Fruit fly (Drosophila melanogaster) whole organism, embryonic: ENCODE data around the gene CG4291.

Experiments used
- Abd-B ChIP-seq: fragments of 200-800 bp; sonication (Bioruptor generic); optimal IDR thresholded peaks from 2 replicates; lab custom pipeline; 2018; ENCODE audit warnings: missing biosample characterization, mild to moderate bottlenecking, missing genetic modification characterization, moderate library complexity
- Aef1 ChIP-seq: fragments of 200-800 bp; sonication (Bioruptor generic); IDR thresholded peaks from 3 replicates; pipeline ENCODE4 v1.3.6; 2022; ENCODE audit warnings: missing biosample characterization, missing genetic modification characterization
- CG10543 ChIP-seq: fragments of 200-800 bp; sonication (Bioruptor generic); optimal IDR thresholded peaks from 3 replicates; lab custom pipeline; 2017; ENCODE audit warnings: missing biosample characterization, mild to moderate bottlenecking, missing genetic modification characterization, moderate library complexity
- CG12071 ChIP-seq: fragments of 200-800 bp; sonication (Bioruptor generic); optimal IDR thresholded peaks from 3 replicates; lab custom pipeline; 2018; ENCODE audit warnings: missing biosample characterization, mild to moderate bottlenecking, missing genetic modification characterization
- CG15514 ChIP-seq: fragments of 200-800 bp; sonication (Bioruptor generic); optimal IDR thresholded peaks from 3 replicates; lab custom pipeline; 2017; ENCODE audit warnings: missing biosample characterization, missing genetic modification characterization, mild to moderate bottlenecking, moderate library complexity, missing genetic modification reagents
- CG15696 ChIP-seq: fragments of 200-800 bp; sonication (Bioruptor generic); optimal IDR thresholded peaks from 2 replicates; lab custom pipeline; 2019; ENCODE audit warnings: missing biosample characterization, mild to moderate bottlenecking, missing genetic modification characterization, moderate library complexity
- CG17328 ChIP-seq: fragments of 200-800 bp; sonication (Bioruptor generic); IDR thresholded peaks from 2 replicates; pipeline ENCODE4 v1.3.6; 2022; ENCODE audit warnings: missing biosample characterization, missing genetic modification characterization
- CG18764 ChIP-seq: fragments of 200-800 bp; sonication (Bioruptor generic); optimal IDR thresholded peaks from 3 replicates; lab custom pipeline; 2016; ENCODE audit warnings: missing biosample characterization, missing genetic modification characterization
- CG2116 ChIP-seq: fragments of 200-800 bp; sonication (Bioruptor generic); optimal IDR thresholded peaks from 3 replicates; lab custom pipeline; 2018; ENCODE audit warnings: missing biosample characterization, mild to moderate bottlenecking, missing genetic modification characterization
- CG4360 ChIP-seq: fragments of 200-800 bp; sonication (Bioruptor generic); IDR thresholded peaks from 2 replicates; pipeline ENCODE4 v1.3.6; 2022; ENCODE audit warnings: missing biosample characterization, missing genetic modification characterization
- CG7271 ChIP-seq: fragments of 200-800 bp; sonication (Bioruptor generic); optimal IDR thresholded peaks from 2 replicates; lab custom pipeline; 2018; ENCODE audit warnings: missing biosample characterization, mild to moderate bottlenecking, missing genetic modification characterization, moderate library complexity
- CG7357 ChIP-seq: fragments of 200-800 bp; sonication (Bioruptor generic); IDR thresholded peaks from 3 replicates; pipeline ENCODE4 v1.3.6; 2022; ENCODE audit warnings: missing biosample characterization, missing genetic modification characterization
- CG8281 ChIP-seq: fragments of 200-800 bp; sonication (Bioruptor generic); optimal IDR thresholded peaks from 2 replicates; lab custom pipeline; 2018; ENCODE audit warnings: missing biosample characterization, mild to moderate bottlenecking, missing genetic modification characterization, moderate library complexity
- CG8388 ChIP-seq: fragments of 200-800 bp; sonication (Bioruptor generic); optimal IDR thresholded peaks from 2 replicates; lab custom pipeline; 2019; ENCODE audit warnings: missing biosample characterization, mild to moderate bottlenecking, missing genetic modification characterization, moderate library complexity
- D ChIP-seq, 2 experiments: fragments of 200-800 bp in 1 of 2; fragments of >200 bp in 1 of 2; sonication (Bioruptor generic) in 1 of 2; optimal IDR thresholded peaks; 2 replicates in 1 of 2; 3 replicates in 1 of 2; lab custom pipeline; 2017; ENCODE audit warnings: mild to moderate bottlenecking in 1 of 2, missing biosample characterization in 1 of 2, missing genetic modification characterization in 1 of 2, missing genetic modification reagents in 1 of 2
- Dip3 ChIP-seq: fragments of 200-800 bp; sonication (Bioruptor generic); optimal IDR thresholded peaks from 3 replicates; lab custom pipeline; 2016; ENCODE audit warnings: missing biosample characterization, missing genetic modification characterization
- Doc3 ChIP-seq: fragments of 200-800 bp; sonication (Bioruptor generic); IDR thresholded peaks from 3 replicates; pipeline ENCODE4 v1.3.6; 2022; ENCODE audit warnings: missing biosample characterization, missing genetic modification characterization; ENCODE audit not compliant: partially characterized antibody
- Eip74EF ChIP-seq, 2 experiments: fragments of 200-800 bp in 1 of 2; fragments of >200 bp in 1 of 2; sonication (Bioruptor generic) in 1 of 2; optimal IDR thresholded peaks; 2 replicates each; lab custom pipeline; 2017 to 2019; ENCODE audit warnings: missing biosample characterization in 2 of 2, missing genetic modification characterization in 2 of 2, mild to moderate bottlenecking in 1 of 2, moderate library complexity in 1 of 2
- Fer1 ChIP-seq: fragments of 200-800 bp; sonication (Bioruptor generic); optimal IDR thresholded peaks from 2 replicates; lab custom pipeline; 2017; ENCODE audit warnings: missing biosample characterization, mild to moderate bottlenecking, missing genetic modification characterization
- GATAe ChIP-seq: fragments of 200-800 bp; sonication (Bioruptor generic); conservative IDR thresholded peaks from 2 replicates; pipeline ENCODE4 v1.3.6; 2022; ENCODE audit warnings: missing biosample characterization, missing genetic modification characterization
- Hand ChIP-seq: fragments of 200-800 bp; sonication (Bioruptor generic); optimal IDR thresholded peaks from 2 replicates; lab custom pipeline; 2017; ENCODE audit warnings: mild to moderate bottlenecking, missing biosample characterization, missing genetic modification reagents, missing genetic modification characterization
- Hey ChIP-seq: fragments of 200-800 bp; sonication (Bioruptor generic); optimal IDR thresholded peaks from 3 replicates; lab custom pipeline; 2018; ENCODE audit warnings: missing biosample characterization, mild to moderate bottlenecking, missing genetic modification characterization
- Hr3 ChIP-seq: fragments of 200-800 bp; sonication (Bioruptor generic); optimal IDR thresholded peaks from 3 replicates; lab custom pipeline; 2016; ENCODE audit warnings: missing biosample characterization, missing genetic modification characterization
- Jarid2 ChIP-seq: fragments of 200-800 bp; sonication (Bioruptor generic); optimal IDR thresholded peaks from 3 replicates; lab custom pipeline; 2017; ENCODE audit warnings: mild to moderate bottlenecking, missing biosample characterization, missing genetic modification reagents, missing genetic modification characterization
- Med ChIP-seq: fragments of 200-800 bp; sonication (Bioruptor generic); peaks from one replicate; lab custom pipeline; 2016; ENCODE audit warnings: missing biosample characterization, missing genetic modification characterization, mild to moderate bottlenecking, inconsistent platforms, moderate library complexity
- Myb ChIP-seq: fragments of 200-800 bp; sonication (Bioruptor generic); optimal IDR thresholded peaks from 2 replicates; lab custom pipeline; 2016; ENCODE audit warnings: missing biosample characterization, missing genetic modification characterization
- Nf-YA ChIP-seq: fragments of 200-800 bp; sonication (Bioruptor generic); IDR thresholded peaks from 2 replicates; pipeline ENCODE4 v1.3.6; 2022; ENCODE audit warnings: missing biosample characterization, missing genetic modification characterization
- Ssrp ChIP-seq: fragments of 200-800 bp; sonication (Bioruptor generic); optimal IDR thresholded peaks from 2 replicates; lab custom pipeline; 2018; ENCODE audit warnings: missing biosample characterization, mild to moderate bottlenecking, missing genetic modification characterization, moderate library complexity
- ap ChIP-seq: fragments of 200-800 bp; sonication (Bioruptor generic); IDR thresholded peaks from 2 replicates; pipeline ENCODE4 v1.3.6; 2022; ENCODE audit warnings: missing biosample characterization, missing genetic modification characterization
- ara ChIP-seq: fragments of 200-800 bp; sonication (Bioruptor generic); IDR thresholded peaks from 2 replicates; pipeline ENCODE4 v1.3.6; 2022; ENCODE audit warnings: missing biosample characterization, missing genetic modification characterization
- ato ChIP-seq: fragments of 200-800 bp; sonication (Bioruptor generic); IDR thresholded peaks from 2 replicates; pipeline ENCODE4 v1.3.6; 2022; ENCODE audit warnings: missing biosample characterization, missing genetic modification characterization; ENCODE audit not compliant: partially characterized antibody
- chif ChIP-seq, 2 experiments: fragments of 200-800 bp; sonication (Bioruptor generic); optimal IDR thresholded peaks; 3 replicates each; lab custom pipeline; 2016; ENCODE audit warnings: missing biosample characterization in 2 of 2, missing genetic modification characterization in 2 of 2
- chm ChIP-seq: fragments of 200-800 bp; sonication (Bioruptor generic); IDR thresholded peaks from 2 replicates; pipeline ENCODE4 v1.3.6; 2022; ENCODE audit warnings: missing biosample characterization, missing genetic modification characterization
- dati ChIP-seq: fragments of 200-800 bp; sonication (Bioruptor generic); IDR thresholded peaks from 2 replicates; pipeline ENCODE4 v1.3.6; 2022; ENCODE audit warnings: missing biosample characterization, missing genetic modification characterization
- disco-r ChIP-seq: fragments of 200-800 bp; sonication (Bioruptor generic); optimal IDR thresholded peaks from 2 replicates; lab custom pipeline; 2016; ENCODE audit warnings: missing biosample characterization, missing genetic modification characterization
- dmrt99B ChIP-seq: fragments of 200-800 bp; sonication (Bioruptor generic); optimal IDR thresholded peaks from 2 replicates; lab custom pipeline; 2018; ENCODE audit warnings: missing biosample characterization, mild to moderate bottlenecking, missing genetic modification characterization, moderate library complexity
- eve ChIP-seq, 2 experiments: fragments of >200 bp; optimal IDR thresholded peaks; 2 replicates each; lab custom pipeline; 2017; ENCODE audit warnings: missing biosample characterization in 2 of 2, missing genetic modification characterization in 2 of 2
- hb ChIP-seq: fragments of 200-800 bp; sonication (Bioruptor generic); IDR thresholded peaks from 3 replicates; pipeline ENCODE4 v1.3.6; 2022; ENCODE audit warnings: missing biosample characterization, missing genetic modification characterization; ENCODE audit not compliant: partially characterized antibody
- insv ChIP-seq, 2 experiments: fragments of 200-800 bp; sonication (Bioruptor generic); optimal IDR thresholded peaks; 3 replicates each; lab custom pipeline; 2016 to 2018; ENCODE audit warnings: missing biosample characterization in 2 of 2, missing genetic modification characterization in 2 of 2
- kah ChIP-seq: fragments of 200-800 bp; sonication (Bioruptor generic); optimal IDR thresholded peaks from 2 replicates; lab custom pipeline; 2018; ENCODE audit warnings: missing biosample characterization, mild to moderate bottlenecking, missing genetic modification characterization
- odd ChIP-seq: fragments of 200-800 bp; sonication (Bioruptor generic); optimal IDR thresholded peaks from 2 replicates; lab custom pipeline; 2017; ENCODE audit warnings: missing biosample characterization, mild to moderate bottlenecking, missing genetic modification characterization
- pfk ChIP-seq: fragments of 200-800 bp; sonication (Bioruptor generic); optimal IDR thresholded peaks from 2 replicates; lab custom pipeline; 2018; ENCODE audit warnings: missing biosample characterization, mild to moderate bottlenecking, missing genetic modification characterization, moderate library complexity
- pum ChIP-seq: fragments of 200-800 bp; sonication (Bioruptor generic); optimal IDR thresholded peaks from 2 replicates; lab custom pipeline; 2016; ENCODE audit warnings: missing biosample characterization, missing genetic modification characterization
- row ChIP-seq: fragments of 200-800 bp; sonication (Bioruptor generic); IDR thresholded peaks from 3 replicates; pipeline ENCODE4 v1.3.6; 2022; ENCODE audit warnings: missing biosample characterization, missing genetic modification characterization
- tap ChIP-seq: fragments of 200-800 bp; optimal IDR thresholded peaks from 3 replicates; lab custom pipeline; 2019; ENCODE audit warnings: missing biosample characterization, mild to moderate bottlenecking, missing genetic modification characterization, moderate library complexity
- tin ChIP-seq: fragments of 200-800 bp; sonication (Bioruptor generic); optimal IDR thresholded peaks from 3 replicates; lab custom pipeline; 2016; ENCODE audit warnings: missing biosample characterization, missing genetic modification characterization
- tup ChIP-seq: fragments of 200-800 bp; sonication (Bioruptor generic); optimal IDR thresholded peaks from 2 replicates; lab custom pipeline; 2016; ENCODE audit warnings: missing biosample characterization, mild to moderate bottlenecking, missing genetic modification characterization, moderate library complexity
- vnd ChIP-seq: fragments of 200-800 bp; sonication (Bioruptor generic); IDR thresholded peaks from 3 replicates; pipeline ENCODE4 v1.3.6; 2022; ENCODE audit warnings: missing biosample characterization, missing genetic modification characterization; ENCODE audit not compliant: partially characterized antibody
- zf30C ChIP-seq: fragments of 200-800 bp; sonication (Bioruptor generic); optimal IDR thresholded peaks from 3 replicates; lab custom pipeline; 2018; ENCODE audit warnings: missing biosample characterization, mild to moderate bottlenecking, missing genetic modification characterization

CG4291 gene

dm6 chr2L:841708-842107 lies 10.8 kb downstream of the CG4291 start (continued):
- TF ChIP-seq CG15696 (tag; lab: Kevin White, UChicago) (no peak), CG10543 (peak; percentile 62), kah (GFP tag; lab: Kevin White, UChicago) (peak; percentile 11), CG2116 (GFP tag; lab: Kevin White, UChicago) (peak; percentile 10), odd (GFP tag; lab: Kevin White, UChicago) (peak; percentile 6), GATAe (GFP tag; lab: Robert Waterston, UW) (no peak; the same call in 1 of the 2 replicates), ap (GFP tag; lab: Robert Waterston, UW) (peak; percentile 51; the same call in 1 of the 2 replicates), chm (GFP tag; lab: Robert Waterston, UW) (peak; percentile 70), pum (GFP tag; lab: Kevin White, UChicago) (no peak), Doc3 (GFP tag; lab: Robert Waterston, UW) (no peak), ato (no peak), Hand (GFP tag; lab: Kevin White, UChicago) (peak; percentile 64), disco-r (GFP tag; lab: Kevin White, UChicago) (peak; percentile 43), dmrt99B (tag; lab: Kevin White, UChicago) (peak; percentile 69), CG7357 (GFP tag; lab: Robert Waterston, UW) (peak; percentile 45; the same call in 1 of the 3 replicates), Abd-B (GFP tag; lab: Kevin White, UChicago) (peak; percentile 51), tap (tag; lab: Kevin White, UChicago) (peak; percentile 36), D (optimal IDR thresholded peaks at IDR 0.05; lab: Kevin White, UChicago) (no peak), D (GFP tag; optimal IDR thresholded peaks at IDR 0.05; lab: Kevin White, UChicago) (peak; percentile 6), Ssrp (tag; lab: Kevin White, UChicago) (peak; percentile 61), Fer1 (GFP tag; lab: Kevin White, UChicago) (peak; percentile 74), vnd (GFP tag; lab: Robert Waterston, UW) (no peak), Eip74EF (GFP tag; optimal IDR thresholded peaks at IDR 0.05; lab: Kevin White, UChicago) (peak in 1 of 2 experiments; percentile 48), CG12071 (peak; percentile 62), zf30C (GFP tag; lab: Kevin White, UChicago) (peak; percentile 40), insv (GFP tag; optimal IDR thresholded peaks at IDR 0.05; lab: Kevin White, UChicago) (no peak), tin (GFP tag; lab: Kevin White, UChicago) (peak; percentile 61), CG8281 (tag; lab: Kevin White, UChicago) (peak; percentile 32), pfk (GFP tag; lab: Kevin White, UChicago) (no peak), hb (GFP tag; lab: Robert Waterston, UW) (no peak), Aef1 (peak; percentile 83), Dip3 (peak; percentile 83), CG7271 (tag; lab: Kevin White, UChicago) (no peak), eve (GFP tag; optimal IDR thresholded peaks at IDR 0.05; lab: Kevin White, UChicago) (no peak), Med (GFP tag; lab: Kevin White, UChicago) (peak; percentile 93), Hey (tag; lab: Kevin White, UChicago) (no peak), Jarid2 (peak; percentile 4), chif (GFP tag; optimal IDR thresholded peaks at IDR 0.05; lab: Kevin White, UChicago) (peak; percentile 57 to 83), CG4360 (GFP tag; lab: Robert Waterston, UW) (no peak), CG17328 (GFP tag; lab: Robert Waterston, UW) (peak; percentile 69), CG18764 (GFP tag; lab: Kevin White, UChicago) (peak; percentile 7), tup (GFP tag; lab: Kevin White, UChicago) (peak; percentile 5), CG8388 (GFP tag; lab: Kevin White, UChicago) (peak; percentile 47), ara (GFP tag; lab: Robert Waterston, UW) (peak; percentile 74), CG15514 (GFP tag; lab: Kevin White, UChicago) (peak; percentile 64), dati (GFP tag; lab: Robert Waterston, UW) (peak; percentile 17; the same call in 1 of the 2 replicates), row (GFP tag; lab: Robert Waterston, UW) (peak; percentile 85), Hr3 (GFP tag; lab: Kevin White, UChicago) (peak; percentile 61), Myb (GFP tag; lab: Kevin White, UChicago) (peak; percentile 38), Nf-YA (GFP tag; lab: Robert Waterston, UW) (no peak)
